Fruit fly (Drosophila melanogaster): ENCODE results near the gene CG45413.

Gene CG45413

DNA sequence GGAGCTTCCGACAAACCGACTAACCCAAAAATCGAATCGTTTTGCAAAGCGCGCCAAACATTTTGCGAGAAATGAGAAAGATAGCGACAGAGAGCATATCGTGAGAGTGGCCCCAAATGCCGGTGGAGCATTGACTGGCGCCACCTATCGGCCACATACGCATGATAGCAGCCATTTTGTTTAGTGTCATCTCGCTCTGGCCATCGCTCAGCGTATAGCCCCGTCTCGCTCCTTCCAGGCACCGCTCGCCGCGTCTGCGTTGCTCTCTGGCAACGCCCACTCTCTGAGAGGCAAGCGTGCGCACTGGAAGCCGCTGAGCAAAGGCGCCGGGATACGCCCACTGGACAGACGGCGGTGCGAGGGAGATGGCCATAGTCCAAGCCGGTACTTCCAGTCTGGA lies 27.8 kb downstream of the CG45413 start:
- TF ChIP-seq tap (tag; optimal IDR thresholded peaks at IDR 0.05) = no peak
- no peak for TF ChIP-seq Tbp (GFP tag; optimal IDR thresholded peaks at IDR 0.05)
- no peak for TF ChIP-seq CG1602 (GFP tag; optimal IDR thresholded peaks at IDR 0.05)
- no peak for TF ChIP-seq Fer2 (tag; optimal IDR thresholded peaks at IDR 0.05)
- no peak for TF ChIP-seq CG10431 (GFP tag; optimal IDR thresholded peaks at IDR 0.05)
- no peak for TF ChIP-seq ara (GFP tag; IDR thresholded peaks at IDR 0.05)
- peak; percentile 50 for TF ChIP-seq CG14441 (GFP tag; IDR thresholded peaks at IDR 0.05)
- TF ChIP-seq HmgD (GFP tag; optimal IDR thresholded peaks at IDR 0.05) = peak; percentile 65
- no peak for TF ChIP-seq Eip74EF (GFP tag; optimal IDR thresholded peaks at IDR 0.05)
- TF ChIP-seq shn (GFP tag; optimal IDR thresholded peaks at IDR 0.05) = no peak
- TF ChIP-seq CG13424 (tag; optimal IDR thresholded peaks at IDR 0.05) = no peak
- no peak for TF ChIP-seq Hr78 (GFP tag; optimal IDR thresholded peaks at IDR 0.05)
- TF ChIP-seq CG10274 (GFP tag; optimal IDR thresholded peaks at IDR 0.05) = no peak
- TF ChIP-seq CG32767 (GFP tag; IDR thresholded peaks at IDR 0.05) = peak; percentile 72; the same call in 1 of the 2 replicates
- peak; percentile 34 for TF ChIP-seq sug (tag; optimal IDR thresholded peaks at IDR 0.05)
- no peak for TF ChIP-seq peb (GFP tag; IDR thresholded peaks at IDR 0.05)
- no peak for TF ChIP-seq ab (GFP tag; optimal IDR thresholded peaks at IDR 0.05)
- TF ChIP-seq Drgx (GFP tag; IDR thresholded peaks at IDR 0.05) = peak; percentile 49; the same call in 1 of the 2 replicates
- no peak for TF ChIP-seq CG10462 (GFP tag; optimal IDR thresholded peaks at IDR 0.05)
- TF ChIP-seq Max (GFP tag; optimal IDR thresholded peaks at IDR 0.05) = no peak
- no peak for TF ChIP-seq eve (GFP tag; optimal IDR thresholded peaks at IDR 0.05)
- no peak for TF ChIP-seq Ssrp (tag; optimal IDR thresholded peaks at IDR 0.05)
- TF ChIP-seq dmrt11E (tag; optimal IDR thresholded peaks at IDR 0.05) = no peak
- no peak for TF ChIP-seq cwo (GFP tag; optimal IDR thresholded peaks at IDR 0.05)
- TF ChIP-seq CG11723 (GFP tag; optimal IDR thresholded peaks at IDR 0.05) = no peak
- TF ChIP-seq NC2β (GFP tag; optimal IDR thresholded peaks at IDR 0.05) = no peak
- peak; percentile 51 for TF ChIP-seq pb (GFP tag; optimal IDR thresholded peaks at IDR 0.05)
- peak; percentile 63 for TF ChIP-seq sd (tag; optimal IDR thresholded peaks at IDR 0.05)
- TF ChIP-seq p53 (GFP tag; optimal IDR thresholded peaks at IDR 0.05) = no peak
- TF ChIP-seq BEAF-32 (GFP tag; optimal IDR thresholded peaks at IDR 0.05) = no peak
- TF ChIP-seq Gug (GFP tag; IDR thresholded peaks at IDR 0.05) = no peak
- TF ChIP-seq CG3726 (GFP tag; IDR thresholded peaks at IDR 0.05) = no peak
- no peak for TF ChIP-seq usp (GFP tag; optimal IDR thresholded peaks at IDR 0.05)
- TF ChIP-seq CG13123 (GFP tag; optimal IDR thresholded peaks at IDR 0.05) = no peak
- no peak for TF ChIP-seq CG14710 (tag; optimal IDR thresholded peaks at IDR 0.05)
- no peak for TF ChIP-seq repo (GFP tag; optimal IDR thresholded peaks at IDR 0.05)
- TF ChIP-seq Kr (GFP tag; optimal IDR thresholded peaks at IDR 0.05) = no peak
- peak; percentile 56 for TF ChIP-seq D (optimal IDR thresholded peaks at IDR 0.05)
- no peak for TF ChIP-seq D (GFP tag; optimal IDR thresholded peaks at IDR 0.05)
- no peak for TF ChIP-seq CG1233 (GFP tag; optimal IDR thresholded peaks at IDR 0.05)
- TF ChIP-seq emc (GFP tag; optimal IDR thresholded peaks at IDR 0.05) = no peak
- no peak for TF ChIP-seq hth (optimal IDR thresholded peaks at IDR 0.05)
- TF ChIP-seq CG8281 (tag; optimal IDR thresholded peaks at IDR 0.05) = no peak
- TF ChIP-seq CG8089 (GFP tag; optimal IDR thresholded peaks at IDR 0.05) = no peak
- peak; percentile 100 for TF ChIP-seq ewg (GFP tag; optimal IDR thresholded peaks at IDR 0.05)
- peak; percentile 5 for TF ChIP-seq kah (GFP tag; optimal IDR thresholded peaks at IDR 0.05)
- TF ChIP-seq CG33557 (GFP tag; optimal IDR thresholded peaks at IDR 0.05) = no peak
- peak; percentile 60; the same call in 1 of the 2 replicates for TF ChIP-seq tna (GFP tag; IDR thresholded peaks at IDR 0.05; ENCODE audit: partially characterized antibody)
- no peak for TF ChIP-seq Spps (tag; optimal IDR thresholded peaks at IDR 0.05)
- TF ChIP-seq CG7271 (tag; optimal IDR thresholded peaks at IDR 0.05) = no peak
- no peak for TF ChIP-seq dan (GFP tag; IDR thresholded peaks at IDR 0.05)
- no peak for TF ChIP-seq gsb (GFP tag; IDR thresholded peaks at IDR 0.05)

All from whole organism, embryonic.